Worm (Caenorhabditis elegans): ENCODE measurements around the gene ccep-97.

Gene ccep-97

DNA sequence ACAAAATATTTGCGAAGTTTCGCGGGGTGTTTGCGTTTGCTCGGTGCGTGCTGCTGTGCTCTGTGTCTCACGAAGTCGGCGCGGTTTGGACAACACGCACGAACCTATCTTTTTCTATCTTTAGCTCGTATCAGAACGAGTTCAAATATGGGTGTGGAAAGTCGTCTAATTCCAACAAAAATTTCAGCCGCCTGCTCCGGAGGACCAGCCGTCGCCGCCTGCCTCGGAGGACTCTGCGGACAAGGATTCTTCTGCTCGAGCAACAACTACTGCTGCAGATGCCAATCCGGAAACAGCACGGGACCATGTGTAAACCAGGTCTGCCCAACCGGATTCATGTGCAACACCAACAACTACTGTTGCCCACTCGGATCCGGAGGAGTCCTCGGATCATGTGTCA lies 16.5 kb downstream of the ccep-97 start:
- no peak for TF ChIP-seq tra-4 (tag; optimal IDR thresholded peaks at IDR 0.05)
- TF ChIP-seq aly-1 (tag; optimal IDR thresholded peaks at IDR 0.05): no peak
- no peak for TF ChIP-seq sea-1 (GFP tag; conservative IDR thresholded peaks at IDR 0.05)
- no peak for TF ChIP-seq B0310.2 (tag; optimal IDR thresholded peaks at IDR 0.05)
- no peak for TF ChIP-seq F13C5.2 (tag; optimal IDR thresholded peaks at IDR 0.05)
- TF ChIP-seq hnd-1 (tag; optimal IDR thresholded peaks at IDR 0.05): no peak
- no peak for TF ChIP-seq flt-1 (GFP tag; IDR thresholded peaks at IDR 0.05)
- TF ChIP-seq ceh-13 (GFP tag; optimal IDR thresholded peaks at IDR 0.05): no peak
- TF ChIP-seq pes-1 (GFP tag; IDR thresholded peaks at IDR 0.05): no peak
- no peak for TF ChIP-seq ama-1 (optimal IDR thresholded peaks at IDR 0.05)

DNA sequence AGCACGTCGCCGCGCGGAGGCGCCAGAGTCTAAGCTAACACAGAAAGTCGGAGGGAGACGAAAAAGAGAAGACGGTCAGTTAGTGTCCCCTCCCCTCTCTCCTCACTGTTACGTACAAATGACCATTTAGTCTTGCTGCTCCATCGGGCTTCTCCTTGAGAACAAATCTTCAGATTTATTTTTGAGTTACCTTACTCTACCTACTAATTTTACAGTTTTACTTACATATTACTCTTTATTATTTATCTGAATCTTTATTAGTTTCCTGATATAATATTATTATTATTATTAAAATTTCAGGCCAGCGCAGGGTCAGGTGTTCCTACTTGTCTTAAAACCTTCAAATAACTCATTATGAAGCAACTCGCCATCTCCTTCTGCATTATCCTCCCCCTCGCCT lies 17.7 kb downstream of the ccep-97 start, which contains the start of gene R02F11.1:
Gene R02F11.1, plus strand, starts transcription at position 301 of the 400 bp plus-strand sequence.
- TF ChIP-seq hnd-1 (tag; optimal IDR thresholded peaks at IDR 0.05) (no peak), hmbx-1 (tag; optimal IDR thresholded peaks at IDR 0.05) (no peak), pes-1 (GFP tag; IDR thresholded peaks at IDR 0.05) (no peak), scrt-1 (GFP tag; IDR thresholded peaks at IDR 0.05) (no peak), ceh-13 (GFP tag; optimal IDR thresholded peaks at IDR 0.05) (no peak), ets-7 (tag; optimal IDR thresholded peaks at IDR 0.05) (no peak), hmg-4 (GFP tag; optimal IDR thresholded peaks at IDR 0.05) (no peak), tra-4 (tag; optimal IDR thresholded peaks at IDR 0.05) (no peak), B0310.2 (tag; optimal IDR thresholded peaks at IDR 0.05) (no peak), aly-1 (tag; optimal IDR thresholded peaks at IDR 0.05) (no peak), sea-1 (GFP tag; conservative IDR thresholded peaks at IDR 0.05) (no peak), ama-1 (optimal IDR thresholded peaks at IDR 0.05) (no peak), tbx-11 (GFP tag; IDR thresholded peaks at IDR 0.05) (no peak), ceh-36 (tag; optimal IDR thresholded peaks at IDR 0.05) (no peak)

DNA sequence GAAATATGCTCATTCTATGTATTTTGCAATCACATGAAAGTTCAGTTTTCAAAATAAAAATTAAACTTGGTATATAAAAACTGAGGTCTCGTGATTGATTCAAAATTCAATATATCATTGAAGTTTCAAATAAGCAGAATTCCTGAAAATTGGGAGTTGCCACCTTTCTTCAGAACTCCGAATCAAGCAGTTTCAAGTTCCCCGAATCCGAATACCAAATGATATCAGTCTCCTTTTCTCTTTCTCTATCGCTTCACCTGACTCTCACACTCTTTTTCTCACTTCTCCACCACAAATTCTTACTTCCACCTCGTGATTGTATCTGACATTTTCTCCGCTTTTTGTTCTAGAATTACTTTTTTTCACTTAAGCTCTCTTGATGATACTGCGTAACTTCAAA lies 24.2 kb downstream of the ccep-97 start, which contains the start of gene R02F11.2:
Gene R02F11.2, plus strand, starts transcription at position 292 of the 400 bp plus-strand sequence.
- no peak for TF ChIP-seq hmbx-1 (tag; optimal IDR thresholded peaks at IDR 0.05)
- no peak for TF ChIP-seq tra-4 (tag; optimal IDR thresholded peaks at IDR 0.05)
- no peak for TF ChIP-seq sea-1 (GFP tag; conservative IDR thresholded peaks at IDR 0.05)
- no peak for TF ChIP-seq hmg-4 (GFP tag; optimal IDR thresholded peaks at IDR 0.05)
- no peak for TF ChIP-seq flt-1 (GFP tag; IDR thresholded peaks at IDR 0.05)
- no peak for TF ChIP-seq ceh-36 (tag; optimal IDR thresholded peaks at IDR 0.05)
- no peak for TF ChIP-seq hnd-1 (tag; optimal IDR thresholded peaks at IDR 0.05)
- TF ChIP-seq B0310.2 (tag; optimal IDR thresholded peaks at IDR 0.05): no peak
- no peak for TF ChIP-seq scrt-1 (GFP tag; IDR thresholded peaks at IDR 0.05)
- no peak for TF ChIP-seq ceh-13 (GFP tag; optimal IDR thresholded peaks at IDR 0.05)
- no peak for TF ChIP-seq aly-1 (tag; optimal IDR thresholded peaks at IDR 0.05)
- no peak for TF ChIP-seq tbx-37 (GFP tag; conservative IDR thresholded peaks at IDR 0.05)
- TF ChIP-seq tbx-11 (GFP tag; IDR thresholded peaks at IDR 0.05): no peak
- no peak for TF ChIP-seq pes-1 (GFP tag; IDR thresholded peaks at IDR 0.05)
- no peak for TF ChIP-seq ets-7 (tag; optimal IDR thresholded peaks at IDR 0.05)
- no peak for TF ChIP-seq ama-1 (optimal IDR thresholded peaks at IDR 0.05)

DNA sequence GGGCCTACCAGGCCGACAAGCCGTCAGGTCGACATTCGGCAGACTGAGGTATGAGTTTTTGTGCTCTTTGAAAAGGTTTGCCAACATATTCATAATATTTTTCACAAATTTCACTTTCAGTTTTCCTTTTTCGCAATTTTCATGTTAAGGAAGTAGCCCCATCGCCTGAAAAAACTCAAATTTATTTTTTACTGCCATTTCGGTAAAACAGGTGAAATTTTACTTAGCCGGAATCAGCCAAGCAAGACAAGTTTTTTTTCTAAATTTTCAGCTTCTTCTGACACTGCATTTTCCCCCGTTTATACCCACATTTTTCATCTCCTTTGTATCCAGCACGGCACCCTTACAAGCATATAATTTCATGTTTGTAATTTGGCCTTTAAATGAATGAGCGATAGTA lies 26.9 kb downstream of the ccep-97 start, which contains the start of gene R02F11.11:
Gene R02F11.11, plus strand, starts transcription at position 301 of the 400 bp plus-strand sequence.
- TF ChIP-seq ets-7 (tag; optimal IDR thresholded peaks at IDR 0.05) (no peak), hmg-4 (GFP tag; optimal IDR thresholded peaks at IDR 0.05) (no peak)

DNA sequence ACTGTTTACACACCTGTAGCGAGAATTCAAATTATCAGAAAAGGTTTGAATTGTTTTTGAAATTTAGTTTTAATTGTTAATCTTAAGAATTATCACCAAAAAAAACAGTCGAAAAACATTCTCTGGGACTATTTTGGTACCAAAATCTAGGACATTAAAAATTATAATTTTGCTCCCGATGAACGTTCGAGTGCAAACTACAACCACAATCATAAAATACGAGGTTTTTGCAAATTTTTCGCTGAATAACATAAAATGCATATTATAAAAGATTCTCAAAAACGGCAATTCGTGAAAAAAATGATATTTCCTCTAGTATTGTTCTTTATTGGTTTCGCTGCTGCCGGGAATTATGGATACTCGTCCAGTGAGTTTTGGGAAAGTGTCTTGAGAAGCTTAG lies 28.1 kb downstream of the ccep-97 start, which contains the start of gene R02F11.12:
Gene R02F11.12, plus strand, starts transcription at position 301 of the 400 bp plus-strand sequence.
- TF ChIP-seq flt-1 (GFP tag; IDR thresholded peaks at IDR 0.05): no peak
- TF ChIP-seq scrt-1 (GFP tag; IDR thresholded peaks at IDR 0.05): no peak
- TF ChIP-seq ceh-13 (GFP tag; optimal IDR thresholded peaks at IDR 0.05): no peak
- TF ChIP-seq B0310.2 (tag; optimal IDR thresholded peaks at IDR 0.05): no peak
- no peak for TF ChIP-seq hmg-4 (GFP tag; optimal IDR thresholded peaks at IDR 0.05)
- TF ChIP-seq ama-1 (optimal IDR thresholded peaks at IDR 0.05): no peak
- TF ChIP-seq tbx-11 (GFP tag; IDR thresholded peaks at IDR 0.05): no peak
- no peak for TF ChIP-seq ceh-36 (tag; optimal IDR thresholded peaks at IDR 0.05)
- TF ChIP-seq tbx-37 (GFP tag; conservative IDR thresholded peaks at IDR 0.05): no peak
- TF ChIP-seq sea-1 (GFP tag; conservative IDR thresholded peaks at IDR 0.05): no peak
- no peak for TF ChIP-seq hnd-1 (tag; optimal IDR thresholded peaks at IDR 0.05)
- no peak for TF ChIP-seq aly-1 (tag; optimal IDR thresholded peaks at IDR 0.05)
- no peak for TF ChIP-seq hmbx-1 (tag; optimal IDR thresholded peaks at IDR 0.05)

DNA sequence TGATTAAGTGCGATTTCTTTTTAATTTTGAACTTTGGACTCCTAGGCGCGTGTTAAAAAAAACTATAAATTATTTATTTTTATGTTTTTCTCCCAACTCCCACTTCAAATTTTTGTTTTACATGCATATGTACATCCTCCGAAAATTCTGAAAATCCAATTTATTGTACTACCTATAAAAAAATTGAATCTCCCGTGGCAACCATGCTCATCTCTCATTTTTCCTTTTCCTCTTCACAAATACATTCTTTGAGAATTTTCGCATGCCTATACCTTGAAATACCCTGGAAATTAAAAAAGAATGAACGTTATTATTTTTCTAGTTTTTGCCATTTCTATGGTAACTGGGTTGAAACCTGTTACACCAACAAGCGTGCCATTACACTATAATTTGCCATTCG lies 29.6 kb downstream of the ccep-97 start, which contains the start of gene R02F11.10:
Gene R02F11.10, plus strand, starts transcription at position 301 of the 400 bp plus-strand sequence.
- TF ChIP-seq hmg-4 (GFP tag; optimal IDR thresholded peaks at IDR 0.05) (no peak), ets-7 (tag; optimal IDR thresholded peaks at IDR 0.05) (no peak), B0310.2 (tag; optimal IDR thresholded peaks at IDR 0.05) (no peak), ceh-36 (tag; optimal IDR thresholded peaks at IDR 0.05) (no peak), flt-1 (GFP tag; IDR thresholded peaks at IDR 0.05) (no peak), tbx-11 (GFP tag; IDR thresholded peaks at IDR 0.05) (no peak), ceh-13 (GFP tag; optimal IDR thresholded peaks at IDR 0.05) (no peak), aly-1 (tag; optimal IDR thresholded peaks at IDR 0.05) (no peak)

DNA sequence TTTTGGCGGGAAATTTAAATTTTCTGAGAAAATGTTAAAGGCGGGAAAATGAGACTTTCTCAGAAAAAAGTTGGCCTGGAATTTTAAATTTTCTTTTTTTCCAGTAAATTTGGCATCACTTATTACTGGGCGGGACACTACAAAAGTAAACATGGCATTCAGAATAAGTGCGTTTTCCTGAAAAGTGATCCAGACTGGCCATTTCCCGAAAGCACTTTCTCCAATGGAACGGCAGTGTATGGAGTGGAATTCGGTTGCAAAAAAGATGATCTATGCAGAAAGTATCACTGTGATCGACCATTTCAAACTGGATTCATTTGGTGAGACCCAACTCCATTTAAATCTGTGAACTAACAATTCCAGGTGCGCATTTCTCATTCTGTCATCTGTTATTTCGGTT lies 30.6 kb downstream of the ccep-97 start:
- no peak for TF ChIP-seq pes-1 (GFP tag; IDR thresholded peaks at IDR 0.05)
- TF ChIP-seq hmbx-1 (tag; optimal IDR thresholded peaks at IDR 0.05): no peak
- no peak for TF ChIP-seq ama-1 (optimal IDR thresholded peaks at IDR 0.05)
- no peak for TF ChIP-seq flt-1 (GFP tag; IDR thresholded peaks at IDR 0.05)
- TF ChIP-seq tbx-11 (GFP tag; IDR thresholded peaks at IDR 0.05): no peak
- no peak for TF ChIP-seq hnd-1 (tag; optimal IDR thresholded peaks at IDR 0.05)
- TF ChIP-seq scrt-1 (GFP tag; IDR thresholded peaks at IDR 0.05): no peak
- no peak for TF ChIP-seq hmg-4 (GFP tag; optimal IDR thresholded peaks at IDR 0.05)
- no peak for TF ChIP-seq ceh-36 (tag; optimal IDR thresholded peaks at IDR 0.05)
- TF ChIP-seq tbx-37 (GFP tag; conservative IDR thresholded peaks at IDR 0.05): no peak
- no peak for TF ChIP-seq ets-7 (tag; optimal IDR thresholded peaks at IDR 0.05)
- TF ChIP-seq F13C5.2 (tag; optimal IDR thresholded peaks at IDR 0.05): no peak
- TF ChIP-seq aly-1 (tag; optimal IDR thresholded peaks at IDR 0.05): no peak
- TF ChIP-seq B0310.2 (tag; optimal IDR thresholded peaks at IDR 0.05): no peak

DNA sequence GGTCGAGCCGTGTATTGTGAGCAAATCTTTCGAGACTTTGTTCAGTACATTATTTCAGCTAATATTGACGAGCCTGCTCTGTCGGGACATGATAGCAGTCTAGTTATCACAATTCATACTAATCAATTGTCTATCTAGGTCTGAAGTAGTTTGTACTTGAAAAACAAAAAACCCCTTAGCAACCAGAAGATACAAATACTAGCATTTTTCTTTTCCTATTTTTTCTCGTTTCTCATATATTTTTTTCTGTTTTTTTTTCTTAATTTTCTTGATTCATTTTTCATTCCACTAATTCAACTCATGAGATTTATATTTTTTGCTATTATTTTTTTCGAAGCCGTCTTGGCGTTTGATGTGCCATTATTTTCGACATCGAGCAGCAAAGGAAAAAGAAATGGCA lies 31.3 kb downstream of the ccep-97 start, which contains the start of gene R02F11.9:
Gene R02F11.9, plus strand, starts transcription at position 301 of the 400 bp plus-strand sequence.
- no peak for TF ChIP-seq hmbx-1 (tag; optimal IDR thresholded peaks at IDR 0.05)
